Worm (Caenorhabditis elegans) whole organism, L1 larva: ENCODE results near the gene arrd-5.

ENCODE experiments used
- C16A3.4 ChIP-seq: fragments of 150-350 bp; optimal IDR thresholded peaks from 2 replicates; lab custom pipeline; 2014; ENCODE audit warnings: missing biosample characterization, missing genetic modification characterization
- aha-1 ChIP-seq: fragments of 150-350 bp; optimal IDR thresholded peaks from 2 replicates; lab custom pipeline; 2014; ENCODE audit warnings: missing biosample characterization, missing genetic modification characterization
- alr-1 ChIP-seq: fragments of 200-800 bp; sonication (Bioruptor generic); optimal IDR thresholded peaks from 2 replicates; lab custom pipeline; 2018; ENCODE audit warnings: borderline replicate concordance, mild to moderate bottlenecking, missing genetic modification characterization, missing compliant biosample characterization
- blmp-1 ChIP-seq: fragments of 150-350 bp; optimal IDR thresholded peaks from 2 replicates; lab custom pipeline; 2014; ENCODE audit warnings: missing biosample characterization, missing genetic modification characterization
- ceh-63 ChIP-seq: fragments of 200-800 bp; sonication (Bioruptor generic); optimal IDR thresholded peaks from 2 replicates; lab custom pipeline; 2018; ENCODE audit warnings: mild to moderate bottlenecking, missing genetic modification characterization, missing compliant biosample characterization
- ceh-88 ChIP-seq: fragments of 200-800 bp; sonication (Bioruptor generic); IDR thresholded peaks from 2 replicates; pipeline ENCODE4 v1.3.6; 2022; ENCODE audit warnings: missing genetic modification characterization, missing compliant biosample characterization
- ceh-90 ChIP-seq: sonication (generic microtip); optimal IDR thresholded peaks from 2 replicates; lab custom pipeline; 2016; ENCODE audit warnings: missing genetic modification characterization, missing compliant biosample characterization
- ces-1 ChIP-seq: fragments of 150-350 bp; optimal IDR thresholded peaks from 2 replicates; lab custom pipeline; 2014; ENCODE audit warnings: missing biosample characterization, missing genetic modification reagents, missing genetic modification characterization
- dpl-1 ChIP-seq, 3 experiments: fragments of 150-350 bp in 2 of 3; sonication (generic microtip) in 1 of 3; optimal IDR thresholded peaks; 2 replicates each; lab custom pipeline; 2014 to 2017; ENCODE audit warnings: missing biosample characterization in 3 of 3, missing genetic modification characterization in 3 of 3, missing genetic modification reagents in 3 of 3
- dsc-1 ChIP-seq: sonication (generic microtip); optimal IDR thresholded peaks from 2 replicates; lab custom pipeline; 2016; ENCODE audit warnings: mild to moderate bottlenecking, missing genetic modification characterization, missing compliant biosample characterization
- efl-1 ChIP-seq, 4 experiments: fragments of 150-350 bp; optimal IDR thresholded peaks in 3 of 4; peaks in 1 of 4; 1 replicate in 1 of 4; 2 replicates in 3 of 4; lab custom pipeline; 2014; ENCODE audit warnings: missing biosample characterization in 2 of 4, missing genetic modification characterization in 2 of 4, missing genetic modification reagents in 2 of 4
- efl-3 ChIP-seq: fragments of 200-800 bp; sonication (Bioruptor generic); optimal IDR thresholded peaks from 2 replicates; lab custom pipeline; 2018; ENCODE audit warnings: mild to moderate bottlenecking, missing genetic modification characterization, missing compliant biosample characterization
- egl-27 ChIP-seq, 2 experiments: fragments of 150-350 bp in 1 of 2; sonication (generic microtip); optimal IDR thresholded peaks; 3 replicates each; lab custom pipeline; 2017 to 2018; ENCODE audit warnings: missing biosample characterization in 2 of 2, missing genetic modification characterization in 2 of 2, missing genetic modification reagents in 2 of 2
- elt-2 ChIP-seq: sonication (generic microtip); optimal IDR thresholded peaks from 2 replicates; lab custom pipeline; 2016; ENCODE audit warnings: missing genetic modification characterization, mild to moderate bottlenecking, inconsistent platforms, missing compliant biosample characterization, missing genetic modification reagents
- elt-3 ChIP-seq, 6 experiments: fragments of 150-350 bp in 1 of 6; sonication (generic microtip); optimal IDR thresholded peaks; 2 replicates each; lab custom pipeline; 2017 to 2018; ENCODE audit warnings: missing biosample characterization in 6 of 6, missing genetic modification characterization in 6 of 6, inconsistent platforms in 1 of 6
- fkh-10 ChIP-seq: sonication (generic microtip); optimal IDR thresholded peaks from 2 replicates; lab custom pipeline; 2017; ENCODE audit warnings: missing biosample characterization, missing genetic modification reagents, missing genetic modification characterization
- fos-1 ChIP-seq: fragments of 150-350 bp; optimal IDR thresholded peaks from 2 replicates; lab custom pipeline; 2014; ENCODE audit warnings: missing biosample characterization, missing genetic modification characterization
- hlh-17 ChIP-seq: fragments of 200-800 bp; sonication (Bioruptor generic); optimal IDR thresholded peaks from 2 replicates; lab custom pipeline; 2018; ENCODE audit warnings: missing genetic modification characterization, mild to moderate bottlenecking, missing compliant biosample characterization, moderate library complexity, borderline replicate concordance
- irx-1 ChIP-seq: sonication (generic microtip); optimal IDR thresholded peaks from 2 replicates; lab custom pipeline; 2016; ENCODE audit warnings: missing genetic modification characterization, missing compliant biosample characterization
- isw-1 ChIP-seq: fragments of 200-800 bp; sonication (Bioruptor generic); IDR thresholded peaks from 2 replicates; pipeline ENCODE4 v1.3.6; 2022; ENCODE audit warnings: missing genetic modification characterization, missing compliant biosample characterization
- jun-1 ChIP-seq: fragments of 150-350 bp; optimal IDR thresholded peaks from 2 replicates; lab custom pipeline; 2014; ENCODE audit warnings: missing biosample characterization, missing genetic modification reagents, missing genetic modification characterization
- lin-13 ChIP-seq: fragments of 150-350 bp; optimal IDR thresholded peaks from 2 replicates; lab custom pipeline; 2014; ENCODE audit warnings: missing biosample characterization, missing genetic modification reagents, missing genetic modification characterization
- lin-15B ChIP-seq: fragments of 150-350 bp; sonication (generic microtip); optimal IDR thresholded peaks from 3 replicates; lab custom pipeline; 2014; ENCODE audit warnings: missing biosample characterization, missing genetic modification characterization
- lin-35 ChIP-seq, 2 experiments: fragments of 150-350 bp; optimal IDR thresholded peaks; 2 replicates each; lab custom pipeline; 2014; ENCODE audit warnings: missing biosample characterization in 2 of 2, missing genetic modification characterization in 2 of 2, missing genetic modification reagents in 2 of 2
- lsy-2 ChIP-seq, 2 experiments: fragments of 150-350 bp; optimal IDR thresholded peaks; 2 replicates each; lab custom pipeline; 2014; ENCODE audit warnings: missing biosample characterization in 2 of 2, missing genetic modification characterization in 2 of 2
- mab-9 ChIP-seq: fragments of 200-800 bp; sonication (Bioruptor generic); IDR thresholded peaks from 2 replicates; pipeline ENCODE4 v1.3.6; 2022; ENCODE audit warnings: missing genetic modification reagents, missing genetic modification characterization, missing compliant biosample characterization
- mdl-1 ChIP-seq, 2 experiments: fragments of 150-350 bp; optimal IDR thresholded peaks; 2 replicates each; lab custom pipeline; 2014 to 2017; ENCODE audit warnings: missing biosample characterization in 2 of 2, missing genetic modification characterization in 2 of 2, inconsistent platforms in 1 of 2
- mef-2 ChIP-seq: fragments of 150-350 bp; optimal IDR thresholded peaks from 2 replicates; lab custom pipeline; 2014; ENCODE audit warnings: missing biosample characterization, missing genetic modification characterization
- mep-1 ChIP-seq: fragments of 150-350 bp; optimal IDR thresholded peaks from 2 replicates; lab custom pipeline; 2014; ENCODE audit warnings: missing biosample characterization, missing genetic modification characterization
- nhr-11 ChIP-seq: fragments of 150-350 bp; optimal IDR thresholded peaks from 2 replicates; lab custom pipeline; 2014; ENCODE audit warnings: missing biosample characterization, missing genetic modification characterization
- nhr-12 ChIP-seq: sonication (generic microtip); optimal IDR thresholded peaks from 2 replicates; lab custom pipeline; 2017; ENCODE audit warnings: missing biosample characterization, missing genetic modification characterization
- nhr-19 ChIP-seq: fragments of 200-800 bp; sonication (Bioruptor generic); conservative IDR thresholded peaks from 2 replicates; pipeline ENCODE4 v1.3.6; 2022; ENCODE audit warnings: missing genetic modification characterization, missing compliant biosample characterization
- nhr-20 ChIP-seq: sonication (generic microtip); optimal IDR thresholded peaks from 2 replicates; lab custom pipeline; 2016; ENCODE audit warnings: mild to moderate bottlenecking, missing genetic modification characterization, missing compliant biosample characterization
- nhr-28 ChIP-seq: fragments of 150-350 bp; optimal IDR thresholded peaks from 2 replicates; lab custom pipeline; 2014; ENCODE audit warnings: missing biosample characterization, missing genetic modification characterization
- nhr-47 ChIP-seq: sonication (generic microtip); optimal IDR thresholded peaks from 2 replicates; lab custom pipeline; 2016; ENCODE audit warnings: mild to moderate bottlenecking, missing genetic modification characterization, moderate library complexity, missing compliant biosample characterization
- nhr-76 ChIP-seq: sonication (generic microtip); optimal IDR thresholded peaks from 2 replicates; lab custom pipeline; 2017; ENCODE audit warnings: missing biosample characterization, missing genetic modification characterization
- nhr-77 ChIP-seq: fragments of 150-350 bp; optimal IDR thresholded peaks from 2 replicates; lab custom pipeline; 2014; ENCODE audit warnings: missing biosample characterization, missing genetic modification characterization
- nhr-84 ChIP-seq: sonication (generic microtip); optimal IDR thresholded peaks from 2 replicates; lab custom pipeline; 2017; ENCODE audit warnings: missing biosample characterization, missing genetic modification characterization
- nhr-90 ChIP-seq: sonication (generic microtip); optimal IDR thresholded peaks from 2 replicates; lab custom pipeline; 2016; ENCODE audit warnings: mild to moderate bottlenecking, missing genetic modification characterization, missing compliant biosample characterization; ENCODE audit not compliant: poor library complexity
- pax-3 ChIP-seq: fragments of 200-800 bp; sonication (Bioruptor generic); optimal IDR thresholded peaks from 2 replicates; lab custom pipeline; 2018; ENCODE audit warnings: mild to moderate bottlenecking, missing genetic modification characterization, moderate library complexity, missing compliant biosample characterization
- rnt-1 ChIP-seq: sonication (generic microtip); optimal IDR thresholded peaks from 2 replicates; lab custom pipeline; 2016; ENCODE audit warnings: mild to moderate bottlenecking, missing genetic modification characterization, moderate library complexity, missing compliant biosample characterization
- skn-1 ChIP-seq: fragments of 150-350 bp; optimal IDR thresholded peaks from 2 replicates; lab custom pipeline; 2014; ENCODE audit warnings: missing biosample characterization, missing genetic modification characterization
- snpc-4 ChIP-seq: fragments of 150-350 bp; optimal IDR thresholded peaks from 2 replicates; lab custom pipeline; 2014; ENCODE audit warnings: missing biosample characterization, missing genetic modification characterization
- snu-23 ChIP-seq: sonication (generic microtip); optimal IDR thresholded peaks from 2 replicates; lab custom pipeline; 2016; ENCODE audit warnings: missing genetic modification characterization, missing compliant biosample characterization
- sox-4 ChIP-seq: sonication (generic microtip); optimal IDR thresholded peaks from 2 replicates; lab custom pipeline; 2016; ENCODE audit warnings: missing genetic modification characterization, missing compliant biosample characterization
- sptf-1 ChIP-seq: fragments of 150-350 bp; optimal IDR thresholded peaks from 2 replicates; lab custom pipeline; 2014; ENCODE audit warnings: missing biosample characterization, missing genetic modification characterization
- sup-37 ChIP-seq: fragments of 200-800 bp; sonication (Bioruptor generic); optimal IDR thresholded peaks from 2 replicates; lab custom pipeline; 2018; ENCODE audit warnings: mild to moderate bottlenecking, missing genetic modification characterization, missing compliant biosample characterization
- swsn-7 ChIP-seq: sonication (generic microtip); optimal IDR thresholded peaks from 2 replicates; lab custom pipeline; 2016; ENCODE audit warnings: missing genetic modification characterization, missing compliant biosample characterization
- unc-30 ChIP-seq: sonication (generic microtip); optimal IDR thresholded peaks from 2 replicates; lab custom pipeline; 2017; ENCODE audit warnings: missing biosample characterization, missing genetic modification characterization
- unc-62 ChIP-seq: fragments of 150-350 bp; optimal IDR thresholded peaks from 2 replicates; lab custom pipeline; 2014; ENCODE audit warnings: missing biosample characterization, missing genetic modification reagents, missing genetic modification characterization
- unc-86 ChIP-seq: sonication (generic microtip); optimal IDR thresholded peaks from 2 replicates; lab custom pipeline; 2016; ENCODE audit warnings: missing genetic modification characterization, missing compliant biosample characterization
- unc-98 ChIP-seq: fragments of 200-800 bp; sonication (Bioruptor generic); IDR thresholded peaks from 2 replicates; pipeline ENCODE4 v1.3.6; 2022; ENCODE audit warnings: missing genetic modification characterization, missing compliant biosample characterization
- vab-15 ChIP-seq: sonication (generic microtip); optimal IDR thresholded peaks from 2 replicates; lab custom pipeline; 2017; ENCODE audit warnings: missing genotype, mild to moderate bottlenecking, missing genetic modification characterization, missing compliant biosample characterization
- zag-1 ChIP-seq: fragments of 150-350 bp; optimal IDR thresholded peaks from 2 replicates; lab custom pipeline; 2014; ENCODE audit warnings: missing biosample characterization, missing genetic modification characterization

arrd-5 gene

DNA sequence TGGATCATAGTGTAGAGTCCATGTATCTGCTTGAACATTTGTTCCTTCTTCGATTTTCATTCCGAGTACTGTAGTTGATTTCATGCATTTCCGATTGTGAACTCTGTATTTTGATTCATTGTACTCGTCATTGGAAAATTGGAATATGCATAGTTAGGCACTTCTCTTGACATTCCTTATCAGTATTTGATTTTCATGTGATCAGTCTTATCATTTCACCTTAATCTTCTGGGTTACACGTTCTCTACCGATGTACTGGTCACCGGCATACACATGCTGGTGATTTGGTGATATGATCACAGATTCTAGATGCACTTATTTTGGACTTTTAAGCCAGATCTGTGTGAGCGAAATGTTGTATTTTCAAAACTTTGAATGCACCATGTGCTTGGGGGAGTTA lies 43.8 kb upstream of the arrd-5 start:
- TF ChIP-seq mdl-1 (tag; optimal IDR thresholded peaks at IDR 0.05; lab: Kevin White, UChicago) (no peak), isw-1 (GFP tag; lab: Robert Waterston, UW) (no peak), lin-35 (GFP tag; optimal IDR thresholded peaks at IDR 0.05; lab: Kevin White, UChicago) (peak in 1 of 2 experiments; percentile 45), egl-27 (tag; optimal IDR thresholded peaks at IDR 0.05; lab: Kevin White, UChicago) (no peak), sup-37 (GFP tag; lab: Kevin White, UChicago) (no peak), unc-98 (GFP tag; lab: Robert Waterston, UW) (no peak), efl-3 (GFP tag; lab: Kevin White, UChicago) (no peak), C16A3.4 (tag; lab: Kevin White, UChicago) (no peak), swsn-7 (no peak), lsy-2 (tag; optimal IDR thresholded peaks at IDR 0.05; lab: Kevin White, UChicago) (no peak), nhr-77 (no peak), dpl-1 (GFP tag; optimal IDR thresholded peaks at IDR 0.05; lab: Kevin White, UChicago) (no peak), nhr-84 (no peak), fos-1 (no peak), snpc-4 (no peak), unc-62 (GFP tag; lab: Kevin White, UChicago) (no peak), unc-30 (tag; lab: Kevin White, UChicago) (no peak), ceh-63 (GFP tag; lab: Kevin White, UChicago) (no peak), unc-86 (tag; lab: Kevin White, UChicago) (no peak), nhr-76 (tag; lab: Kevin White, UChicago) (no peak), sox-4 (tag; lab: Kevin White, UChicago) (no peak), zag-1 (tag; lab: Kevin White, UChicago) (no peak), elt-3 (tag; optimal IDR thresholded peaks at IDR 0.05; lab: Kevin White, UChicago) (no peak), alr-1 (tag; lab: Kevin White, UChicago) (no peak), dsc-1 (no peak), sptf-1 (tag; lab: Kevin White, UChicago) (no peak), snu-23 (no peak), mef-2 (no peak), pax-3 (tag; lab: Kevin White, UChicago) (no peak), vab-15 (no peak), aha-1 (no peak), mep-1 (no peak), blmp-1 (tag; lab: Kevin White, UChicago) (no peak), nhr-12 (tag; lab: Kevin White, UChicago) (no peak), lin-15B (no peak), elt-2 (tag; lab: Kevin White, UChicago) (peak; percentile 95), nhr-19 (GFP tag; lab: Robert Waterston, UW) (no peak), fkh-10 (no peak), hlh-17 (GFP tag; lab: Kevin White, UChicago) (no peak), irx-1 (tag; lab: Kevin White, UChicago) (no peak), ceh-90 (no peak), jun-1 (peak; percentile 32), ces-1 (GFP tag; lab: Kevin White, UChicago) (no peak), nhr-28 (tag; lab: Kevin White, UChicago) (no peak), rnt-1 (tag; lab: Kevin White, UChicago) (no peak), lin-13 (GFP tag; lab: Kevin White, UChicago) (no peak), efl-1 (optimal IDR thresholded peaks at IDR 0.05; lab: Kevin White, UChicago) (no peak), efl-1 (GFP tag; optimal IDR thresholded peaks at IDR 0.05 in 1 of 2; lab: Kevin White, UChicago) (peak in 1 of 2 experiments; percentile 4), nhr-47 (tag; lab: Kevin White, UChicago) (no peak), skn-1 (no peak), ceh-88 (GFP tag; lab: Robert Waterston, UW) (no peak), nhr-20 (tag; lab: Kevin White, UChicago) (peak; percentile 62), nhr-11 (tag; lab: Kevin White, UChicago) (no peak), mab-9 (GFP tag; lab: Robert Waterston, UW) (no peak), nhr-90 (peak; percentile 14)
